Worm (Caenorhabditis elegans) whole organism, young adult: ENCODE measurements around the gene fbxb-74.

Source experiments
- B0336.3 ChIP-seq: fragments of 200-800 bp; sonication (Bioruptor generic); IDR thresholded peaks from 2 replicates; pipeline ENCODE4 v1.3.6; 2022; ENCODE audit warnings: missing genetic modification characterization, missing compliant biosample characterization
- F33H1.4 ChIP-seq: fragments of 200-800 bp; sonication (Bioruptor generic); IDR thresholded peaks from 2 replicates; pipeline ENCODE4 v1.3.6; 2022; ENCODE audit warnings: missing genetic modification reagents, missing genetic modification characterization, missing compliant biosample characterization
- ama-1 ChIP-seq, 3 experiments: fragments of 150-350 bp in 1 of 3; sonication (generic microtip) in 2 of 3; optimal IDR thresholded peaks; 2 replicates each; lab custom pipeline; 2014 to 2018; ENCODE audit warnings: missing biosample characterization in 2 of 3, missing genetic modification characterization in 2 of 3, missing genetic modification reagents in 2 of 3
- aptf-3 ChIP-seq: fragments of 200-800 bp; sonication (Bioruptor generic); IDR thresholded peaks from 2 replicates; pipeline ENCODE4 v1.3.6; 2022; ENCODE audit warnings: missing genetic modification characterization, missing compliant biosample characterization
- athp-1 ChIP-seq: sonication (generic microtip); optimal IDR thresholded peaks from 2 replicates; lab custom pipeline; 2017; ENCODE audit warnings: mild to moderate bottlenecking, missing genetic modification characterization, missing compliant biosample characterization
- let-607 ChIP-seq, 2 experiments: fragments of 200-800 bp in 1 of 2; sonication (Bioruptor generic) in 1 of 2; sonication (generic microtip) in 1 of 2; optimal IDR thresholded peaks; 2 replicates each; lab custom pipeline; 2016 to 2018; ENCODE audit warnings: mild to moderate bottlenecking in 2 of 2, missing compliant biosample characterization in 2 of 2, missing genetic modification characterization in 2 of 2, moderate library complexity in 2 of 2, missing genotype in 1 of 2
- lir-1 ChIP-seq: fragments of 200-800 bp; sonication (Bioruptor generic); conservative IDR thresholded peaks from 2 replicates; pipeline ENCODE4 v1.3.6; 2022; ENCODE audit warnings: missing genetic modification reagents, missing genetic modification characterization, missing compliant biosample characterization
- pha-4 ChIP-seq: fragments of 150-350 bp; sonication (generic microtip); optimal IDR thresholded peaks from 2 replicates; lab custom pipeline; 2014; ENCODE audit warnings: missing biosample characterization, missing genetic modification reagents, missing genetic modification characterization
- repo-1 ChIP-seq: sonication (generic microtip); optimal IDR thresholded peaks from 2 replicates; lab custom pipeline; 2017; ENCODE audit warnings: mild to moderate bottlenecking, missing genetic modification characterization, missing compliant biosample characterization
- snpc-3.4 ChIP-seq: sonication (generic microtip); optimal IDR thresholded peaks from 2 replicates; lab custom pipeline; 2017; ENCODE audit warnings: missing genetic modification characterization, mild to moderate bottlenecking, missing compliant biosample characterization, antibody characterized with exemption, moderate library complexity, missing genotype, missing genetic modification reagents
- snpc-4 ChIP-seq, 5 experiments: fragments of 150-350 bp in 1 of 5; sonication (generic microtip) in 4 of 5; optimal IDR thresholded peaks; 2 replicates each; lab custom pipeline; 2014 to 2018; ENCODE audit warnings: missing genetic modification characterization in 5 of 5, missing biosample characterization in 3 of 5, antibody characterized with exemption in 2 of 5, mild to moderate bottlenecking in 2 of 5, missing compliant biosample characterization in 2 of 5, missing genotype in 2 of 5, moderate library complexity in 2 of 5, missing genetic modification reagents in 1 of 5
- somi-1 ChIP-seq: fragments of 200-800 bp; sonication (Bioruptor generic); optimal IDR thresholded peaks from 2 replicates; lab custom pipeline; 2018; ENCODE audit warnings: mild to moderate bottlenecking, missing genetic modification characterization, missing compliant biosample characterization
- zfh-2 ChIP-seq: fragments of 200-800 bp; sonication (Bioruptor generic); conservative IDR thresholded peaks from 2 replicates; pipeline ENCODE4 v1.3.6; 2022; ENCODE audit warnings: missing genetic modification reagents, missing genetic modification characterization, missing compliant biosample characterization
- ztf-22 ChIP-seq: fragments of 200-800 bp; sonication (Bioruptor generic); optimal IDR thresholded peaks from 2 replicates; lab custom pipeline; 2018; ENCODE audit warnings: mild to moderate bottlenecking, missing genetic modification characterization, moderate library complexity, missing compliant biosample characterization

- no peak for TF ChIP-seq F33H1.4 (GFP tag; lab: Robert Waterston, UW)
- no peak for TF ChIP-seq zfh-2 (GFP tag; lab: Robert Waterston, UW)
- no peak for TF ChIP-seq somi-1 (GFP tag; lab: Kevin White, UChicago)
- TF ChIP-seq athp-1 (tag; lab: Kevin White, UChicago): no peak
- no peak for TF ChIP-seq ama-1 (optimal IDR thresholded peaks at IDR 0.05; lab: Kevin White, UChicago)
- no peak for TF ChIP-seq ama-1 (GFP tag; optimal IDR thresholded peaks at IDR 0.05; lab: Kevin White, UChicago)
- TF ChIP-seq snpc-3.4 (tag; lab: Kevin White, UChicago): no peak
- no peak for TF ChIP-seq repo-1 (tag; lab: Kevin White, UChicago)
- no peak for TF ChIP-seq aptf-3 (GFP tag; lab: Robert Waterston, UW)
- no peak for TF ChIP-seq lir-1 (GFP tag; lab: Robert Waterston, UW)
- no peak for TF ChIP-seq ztf-22 (GFP tag; lab: Kevin White, UChicago)
- TF ChIP-seq pha-4 (tag; lab: Kevin White, UChicago): no peak
- TF ChIP-seq snpc-4 (GFP tag; optimal IDR thresholded peaks at IDR 0.05; lab: Kevin White, UChicago): no peak
- TF ChIP-seq snpc-4 (tag; optimal IDR thresholded peaks at IDR 0.05; lab: Kevin White, UChicago): no peak
- TF ChIP-seq let-607 (tag; optimal IDR thresholded peaks at IDR 0.05; lab: Kevin White, UChicago): no peak
- TF ChIP-seq B0336.3 (GFP tag; lab: Robert Waterston, UW): no peak
These were observed 47.6 kb upstream of the fbxb-74 start, which contains the start of gene trx-3 for ce11 chrIV:4486738-4487137.
